Fruit fly (Drosophila melanogaster) S2 (cell line): ENCODE results near the gene CG16779.

Source experiments
- CG8478 ChIP-seq: fragments of >200 bp; optimal IDR thresholded peaks from 2 replicates; lab custom pipeline; 2018
- CTCF ChIP-seq, 2 experiments: fragments of >200 bp; optimal IDR thresholded peaks; 2 replicates each; lab custom pipeline; 2018

dm6 chr3R:9527907-9528842 lies 34.7 kb upstream of the CG16779 start:
- TF ChIP-seq CG8478 (lab: Kevin White, UChicago) (no peak), CTCF (optimal IDR thresholded peaks at IDR 0.05; lab: Kevin White, UChicago) (no peak)
